Worm (Caenorhabditis elegans): ENCODE results near the gene F09E5.3.

Gene F09E5.3

DNA sequence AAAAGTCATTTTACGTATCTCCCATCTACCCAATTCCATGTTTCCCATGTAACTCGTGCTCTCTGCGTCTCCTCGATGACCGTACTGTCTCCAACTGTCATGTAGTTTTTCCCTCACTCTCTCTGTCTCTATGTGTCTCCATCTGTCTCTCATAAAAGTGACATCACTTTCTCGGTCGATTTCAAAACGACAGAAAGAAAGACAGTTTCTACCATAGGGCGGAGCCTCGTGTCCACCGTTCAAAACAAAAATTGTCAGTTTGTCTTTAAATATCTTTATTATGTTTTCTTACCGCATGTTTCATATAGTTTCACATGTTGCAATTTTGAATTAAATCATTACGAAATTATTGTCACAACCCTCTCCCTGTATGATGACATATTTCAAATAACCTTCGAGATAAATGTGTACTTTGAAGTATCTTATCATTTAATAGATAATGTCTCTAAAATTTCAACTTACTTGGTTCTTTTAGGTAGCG, 43.6 kb upstream of the F09E5.3 start (continued):
- TF ChIP-seq fkh-10 (GFP tag; optimal IDR thresholded peaks at IDR 0.05), result no peak
- no peak for TF ChIP-seq daf-12 (tag; optimal IDR thresholded peaks at IDR 0.05)
- TF ChIP-seq snpc-1.2 (GFP tag; IDR thresholded peaks at IDR 0.05), result no peak
- peak; percentile 67 to 86 for TF ChIP-seq lsy-2 (tag; optimal IDR thresholded peaks at IDR 0.05)
- no peak for TF ChIP-seq zag-1 (tag; optimal IDR thresholded peaks at IDR 0.05)
- TF ChIP-seq vab-7 (GFP tag; IDR thresholded peaks at IDR 0.05), result no peak
- TF ChIP-seq nhr-25 (tag; optimal IDR thresholded peaks at IDR 0.05; ENCODE audit: borderline replicate concordance, insufficient read depth), result peak; percentile 95
- TF ChIP-seq lin-1 (GFP tag; IDR thresholded peaks at IDR 0.05), result peak; percentile 58
- TF ChIP-seq mxl-2 (GFP tag; conservative IDR thresholded peaks at IDR 0.05), result no peak
- TF ChIP-seq ceh-62 (tag; optimal IDR thresholded peaks at IDR 0.05), result no peak
- no peak for TF ChIP-seq lin-15B (tag; optimal IDR thresholded peaks at IDR 0.05)
- no peak for TF ChIP-seq zfp-2 (tag; optimal IDR thresholded peaks at IDR 0.05)
- no peak for TF ChIP-seq unc-130 (GFP tag; optimal IDR thresholded peaks at IDR 0.05)
- no peak for TF ChIP-seq daf-19 (GFP tag; conservative IDR thresholded peaks at IDR 0.05)
- TF ChIP-seq dve-1 (tag; optimal IDR thresholded peaks at IDR 0.05; ENCODE audit: insufficient read depth), result peak; percentile 90
- TF ChIP-seq rbr-2 (tag; optimal IDR thresholded peaks at IDR 0.05), result peak; percentile 68
- peak; percentile 61 for TF ChIP-seq nhr-10 (tag; optimal IDR thresholded peaks at IDR 0.05)
- no peak for TF ChIP-seq Y5F2A.4 (GFP tag; optimal IDR thresholded peaks at IDR 0.05)
- TF ChIP-seq ces-1 (GFP tag; optimal IDR thresholded peaks at IDR 0.05), result no peak
- TF ChIP-seq ztf-7 (tag; optimal IDR thresholded peaks at IDR 0.05), result peak; percentile 52
- TF ChIP-seq nhr-6 (tag; optimal IDR thresholded peaks at IDR 0.05), result no peak
- TF ChIP-seq madf-5 (GFP tag; IDR thresholded peaks at IDR 0.05), result no peak
- no peak for TF ChIP-seq Y75B8A.6 (GFP tag; IDR thresholded peaks at IDR 0.05)
- TF ChIP-seq nhr-42 (GFP tag; IDR thresholded peaks at IDR 0.05), result no peak
- no peak for TF ChIP-seq F44E2.7 (GFP tag; IDR thresholded peaks at IDR 0.05)
- no peak for TF ChIP-seq dmd-9 (GFP tag; IDR thresholded peaks at IDR 0.05)
- peak; percentile 88 for TF ChIP-seq nhr-28 (tag; optimal IDR thresholded peaks at IDR 0.05)
- peak; percentile 97 for TF ChIP-seq hlh-11 (tag; optimal IDR thresholded peaks at IDR 0.05)
- peak; percentile 61 for TF ChIP-seq cey-2 (tag; optimal IDR thresholded peaks at IDR 0.05; ENCODE audit: borderline replicate concordance, insufficient read depth)
- TF ChIP-seq hmg-1.1 (GFP tag; IDR thresholded peaks at IDR 0.05), result peak; percentile 74

DNA sequence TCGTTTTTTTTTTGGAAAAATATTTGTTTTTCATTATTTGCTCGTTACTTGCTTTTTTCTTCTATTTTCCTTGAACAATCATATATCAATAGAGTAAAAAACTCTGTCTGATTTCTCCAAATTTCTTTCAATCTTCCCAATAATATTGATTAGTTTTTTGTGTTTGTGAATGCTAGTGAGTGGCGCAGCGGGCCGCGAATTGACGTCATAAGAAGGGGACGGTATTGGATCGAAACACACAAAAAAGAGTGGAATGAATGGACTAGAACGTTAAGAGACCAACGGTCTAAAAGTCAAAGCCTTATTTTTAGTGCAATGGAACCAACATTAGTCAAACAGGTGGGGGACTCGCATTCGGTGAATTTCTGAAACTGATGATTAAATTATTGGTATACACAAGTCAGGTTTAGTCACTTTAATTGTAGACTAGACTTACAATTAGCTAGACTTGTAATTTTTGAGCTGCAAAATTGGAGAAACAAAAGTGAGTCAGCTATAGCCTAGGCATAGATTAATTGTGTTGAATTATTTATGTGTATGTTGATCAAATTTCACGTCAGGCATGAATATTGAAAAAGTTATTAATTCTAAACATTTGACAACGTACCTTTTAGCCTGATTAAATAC, 42.0 kb upstream of the F09E5.3 start:
- TF ChIP-seq mdt-29 (GFP tag; IDR thresholded peaks at IDR 0.05) (no peak), dve-1 (tag; optimal IDR thresholded peaks at IDR 0.05; ENCODE audit: insufficient read depth) (peak; percentile 11), aly-2 (tag; optimal IDR thresholded peaks at IDR 0.05) (no peak), nhr-10 (tag; optimal IDR thresholded peaks at IDR 0.05) (no peak), saeg-2 (GFP tag; IDR thresholded peaks at IDR 0.05) (no peak), R02D3.7 (tag; optimal IDR thresholded peaks at IDR 0.05) (no peak), pha-4 (GFP tag; IDR thresholded peaks at IDR 0.05) (no peak), pha-4 (tag; optimal IDR thresholded peaks at IDR 0.05) (peak; percentile 16), lsy-2 (tag; optimal IDR thresholded peaks at IDR 0.05) (peak in 1 of 2 experiments; percentile 6), hlh-11 (tag; optimal IDR thresholded peaks at IDR 0.05) (peak; percentile 23), nhr-28 (tag; optimal IDR thresholded peaks at IDR 0.05) (peak; percentile 52), F10B5.3 (tag; optimal IDR thresholded peaks at IDR 0.05) (no peak), hif-1 (tag; optimal IDR thresholded peaks at IDR 0.05) (no peak), zip-11 (GFP tag; IDR thresholded peaks at IDR 0.05) (no peak), tra-1 (GFP tag; IDR thresholded peaks at IDR 0.05) (no peak), dmd-6 (GFP tag; IDR thresholded peaks at IDR 0.05) (peak; percentile 26; the same call in 1 of the 2 replicates), ces-1 (GFP tag; optimal IDR thresholded peaks at IDR 0.05) (no peak), daf-16 (GFP tag; optimal IDR thresholded peaks at IDR 0.05) (no peak), daf-16 (tag; optimal IDR thresholded peaks at IDR 0.05) (peak; percentile 15), nhr-77 (tag; optimal IDR thresholded peaks at IDR 0.05) (peak; percentile 11), mxl-3 (GFP tag; optimal IDR thresholded peaks at IDR 0.05) (no peak), F37D6.2 (tag; optimal IDR thresholded peaks at IDR 0.05) (no peak), lin-39 (tag; optimal IDR thresholded peaks at IDR 0.05) (no peak), skn-1 (tag; optimal IDR thresholded peaks at IDR 0.05) (no peak), Y75B8A.6 (GFP tag; IDR thresholded peaks at IDR 0.05) (no peak), hmg-1.1 (GFP tag; IDR thresholded peaks at IDR 0.05) (no peak), daf-12 (tag; optimal IDR thresholded peaks at IDR 0.05) (no peak), zfp-2 (tag; optimal IDR thresholded peaks at IDR 0.05) (no peak), nhr-11 (tag; optimal IDR thresholded peaks at IDR 0.05) (peak; percentile 52), aha-1 (tag) (peak; percentile 76)
